Worm (Caenorhabditis elegans) whole organism, L4 larva: ENCODE results near the gene K01H12.4.

Experiments
- Y105C5A.15 ChIP-seq: fragments of 200-800 bp; sonication (Bioruptor generic); IDR thresholded peaks from 2 replicates; pipeline ENCODE4 v1.3.6; 2022; ENCODE audit warnings: missing genetic modification characterization, missing compliant biosample characterization
- aha-1 ChIP-seq: fragments of 150-350 bp; peaks from one replicate; lab custom pipeline; 2014; ENCODE audit warnings: missing biosample characterization, missing genetic modification characterization
- ceh-62 ChIP-seq: sonication (generic microtip); optimal IDR thresholded peaks from 2 replicates; lab custom pipeline; 2017; ENCODE audit warnings: missing biosample characterization, missing genetic modification characterization
- ceh-82 ChIP-seq: sonication (generic microtip); optimal IDR thresholded peaks from 2 replicates; lab custom pipeline; 2017; ENCODE audit warnings: missing biosample characterization, missing genetic modification characterization
- egl-43 ChIP-seq: fragments of 200-800 bp; sonication (Bioruptor generic); IDR thresholded peaks from 2 replicates; pipeline ENCODE4 v1.3.6; 2022; ENCODE audit warnings: missing genetic modification reagents, missing genetic modification characterization, missing compliant biosample characterization
- hlh-11 ChIP-seq: fragments of 200-800 bp; sonication (Bioruptor generic); optimal IDR thresholded peaks from 2 replicates; lab custom pipeline; 2018; ENCODE audit warnings: mild to moderate bottlenecking, missing genetic modification characterization, missing compliant biosample characterization
- hlh-30 ChIP-seq: sonication (generic microtip); optimal IDR thresholded peaks from 2 replicates; lab custom pipeline; 2017; ENCODE audit warnings: antibody characterized with exemption, mild to moderate bottlenecking, missing genetic modification characterization, missing compliant biosample characterization; ENCODE audit not compliant: insufficient read depth
- lin-29 ChIP-seq: fragments of 200-800 bp; sonication (Bioruptor generic); IDR thresholded peaks from 2 replicates; pipeline ENCODE4 v1.3.6; 2022; ENCODE audit warnings: missing genetic modification reagents, missing genetic modification characterization, missing compliant biosample characterization
- nhr-25 ChIP-seq: sonication (generic microtip); optimal IDR thresholded peaks from 2 replicates; lab custom pipeline; 2017; ENCODE audit warnings: missing genetic modification characterization, mild to moderate bottlenecking, missing compliant biosample characterization, antibody characterized with exemption, moderate library complexity, borderline replicate concordance; ENCODE audit not compliant: insufficient read depth
- nhr-28 ChIP-seq: fragments of 150-350 bp; optimal IDR thresholded peaks from 2 replicates; lab custom pipeline; 2014; ENCODE audit warnings: missing biosample characterization, missing genetic modification characterization
- nhr-77 ChIP-seq: fragments of 150-350 bp; optimal IDR thresholded peaks from 2 replicates; lab custom pipeline; 2014; ENCODE audit warnings: missing biosample characterization, missing genetic modification characterization
- pha-4 ChIP-seq, 2 experiments: fragments of 150-350 bp in 1 of 2; fragments of 200-800 bp in 1 of 2; sonication (Bioruptor generic) in 1 of 2; IDR thresholded peaks in 1 of 2; optimal IDR thresholded peaks in 1 of 2; 2 replicates each; pipeline versions ENCODE4 v1.3.6 to Lab custom; 2014 to 2022; ENCODE audit warnings: missing genetic modification characterization in 2 of 2, missing genetic modification reagents in 2 of 2, missing biosample characterization in 1 of 2, missing compliant biosample characterization in 1 of 2
- php-3 ChIP-seq: fragments of 200-800 bp; sonication (Bioruptor generic); IDR thresholded peaks from 2 replicates; pipeline ENCODE4 v1.3.6; 2022; ENCODE audit warnings: missing genetic modification reagents, missing genetic modification characterization, missing compliant biosample characterization
- spr-1 ChIP-seq: sonication (generic microtip); optimal IDR thresholded peaks from 2 replicates; lab custom pipeline; 2016; ENCODE audit warnings: mild to moderate bottlenecking, missing genetic modification characterization, missing compliant biosample characterization
- spr-3 ChIP-seq: fragments of 200-800 bp; sonication (Bioruptor generic); optimal IDR thresholded peaks from 2 replicates; lab custom pipeline; 2018; ENCODE audit warnings: mild to moderate bottlenecking, missing genetic modification characterization, missing compliant biosample characterization
- unc-130 ChIP-seq: sonication (generic microtip); optimal IDR thresholded peaks from 2 replicates; lab custom pipeline; 2016; ENCODE audit warnings: missing genetic modification reagents, missing genetic modification characterization, missing compliant biosample characterization
- vab-7 ChIP-seq: fragments of 200-800 bp; sonication (Bioruptor generic); IDR thresholded peaks from 2 replicates; pipeline ENCODE4 v1.3.6; 2022; ENCODE audit warnings: missing genetic modification reagents, missing genetic modification characterization, missing compliant biosample characterization

The K01H12.4 gene

ce11 chrIV:9762667-9763173 is 49.8 kb downstream of the K01H12.4 start (continued):
- TF ChIP-seq lin-29 = no peak
- TF ChIP-seq spr-3 (GFP tag; lab: Kevin White, UChicago) = no peak
- TF ChIP-seq egl-43 = no peak
- no peak for TF ChIP-seq ceh-82 (tag; lab: Kevin White, UChicago)
- TF ChIP-seq hlh-30 = no peak
- peak; percentile 31 for TF ChIP-seq nhr-28 (tag; lab: Kevin White, UChicago)
- TF ChIP-seq spr-1 (tag; lab: Kevin White, UChicago) = no peak
- no peak for TF ChIP-seq pha-4 (GFP tag; IDR thresholded peaks at IDR 0.05; lab: Robert Waterston, UW)
- TF ChIP-seq pha-4 (tag; optimal IDR thresholded peaks at IDR 0.05; lab: Kevin White, UChicago) = no peak
- TF ChIP-seq unc-130 (GFP tag; lab: Kevin White, UChicago) = no peak
- TF ChIP-seq aha-1 = peak; percentile 89
- TF ChIP-seq php-3 (GFP tag; lab: Robert Waterston, UW) = peak; percentile 91
- peak; percentile 48 for TF ChIP-seq hlh-11 (tag; lab: Kevin White, UChicago)
- no peak for TF ChIP-seq vab-7
- no peak for TF ChIP-seq nhr-25 (tag; lab: Kevin White, UChicago)
- no peak for TF ChIP-seq ceh-62
- no peak for TF ChIP-seq nhr-77 (tag; lab: Kevin White, UChicago)
- TF ChIP-seq Y105C5A.15 (GFP tag; lab: Robert Waterston, UW) = no peak
